Fruit fly (Drosophila melanogaster): ENCODE results near the gene eRF3.

The eRF3 gene

DNA sequence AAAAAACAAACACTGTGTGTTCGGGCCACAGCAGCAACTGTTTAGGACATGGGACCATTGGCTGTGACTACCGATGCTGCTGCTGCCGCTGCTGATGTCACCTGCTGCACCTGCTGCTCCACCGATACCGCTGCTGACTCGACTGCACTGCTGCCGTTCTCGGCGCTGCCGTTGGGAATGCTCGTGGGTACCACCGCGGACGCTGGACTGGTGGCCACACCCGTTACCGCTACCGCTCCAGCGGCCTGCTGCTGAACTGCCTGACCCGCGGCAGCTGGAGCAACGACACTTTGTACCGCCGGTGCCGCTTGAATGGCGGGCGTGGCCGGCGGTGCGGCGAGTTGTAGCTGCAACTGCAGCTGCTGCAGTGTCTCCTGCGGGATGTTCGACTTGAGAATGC, 23.5 kb downstream of the eRF3 start:
- no peak for TF ChIP-seq Vsx2 (GFP tag; optimal IDR thresholded peaks at IDR 0.05; ENCODE audit: partially characterized antibody)
- TF ChIP-seq usp (GFP tag; optimal IDR thresholded peaks at IDR 0.05) = no peak
- TF ChIP-seq psq (GFP tag; optimal IDR thresholded peaks at IDR 0.05) = no peak
- TF ChIP-seq CrebA (GFP tag; optimal IDR thresholded peaks at IDR 0.05; ENCODE audit: borderline replicate concordance) = no peak
- no peak for TF ChIP-seq Hr83 (GFP tag; optimal IDR thresholded peaks at IDR 0.05; ENCODE audit: poor library complexity, severe bottlenecking)
- TF ChIP-seq rgr (GFP tag; optimal IDR thresholded peaks at IDR 0.05) = no peak
- no peak for TF ChIP-seq sv (GFP tag; optimal IDR thresholded peaks at IDR 0.05)
- no peak for TF ChIP-seq jim (GFP tag; optimal IDR thresholded peaks at IDR 0.05)
- no peak for TF ChIP-seq CG9705 (GFP tag; optimal IDR thresholded peaks at IDR 0.05)
- TF ChIP-seq brk (GFP tag; optimal IDR thresholded peaks at IDR 0.05) = no peak
- TF ChIP-seq Hnf4 (GFP tag; optimal IDR thresholded peaks at IDR 0.05) = no peak
- no peak for TF ChIP-seq Hr78 (GFP tag; optimal IDR thresholded peaks at IDR 0.05)
- TF ChIP-seq tai (GFP tag; optimal IDR thresholded peaks at IDR 0.05) = no peak
- no peak for TF ChIP-seq ey (GFP tag; optimal IDR thresholded peaks at IDR 0.05)
- no peak for TF ChIP-seq dmrt93B (GFP tag; optimal IDR thresholded peaks at IDR 0.05)
- TF ChIP-seq Jra (GFP tag; optimal IDR thresholded peaks at IDR 0.05) = no peak
- no peak for TF ChIP-seq foxo (GFP tag; optimal IDR thresholded peaks at IDR 0.05)

DNA sequence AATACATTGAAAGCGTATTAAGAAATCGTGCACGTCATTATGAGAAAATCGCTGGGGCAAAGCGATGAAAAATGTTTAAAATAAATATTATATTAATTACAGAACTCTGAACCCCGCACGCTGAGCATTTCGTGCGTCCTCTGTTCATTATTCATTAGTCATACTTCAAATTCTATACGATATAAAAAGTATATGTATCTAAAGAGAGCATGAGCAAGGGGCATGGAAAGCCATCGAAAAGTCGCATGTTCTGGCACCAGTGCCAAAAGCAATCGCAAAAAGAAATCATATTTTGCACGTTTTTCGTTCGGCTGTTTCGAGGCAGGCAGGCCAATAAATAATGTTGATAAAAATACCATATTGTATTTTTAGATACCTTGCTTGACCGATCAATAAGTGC, 24.9 kb downstream of the eRF3 start:
- TF ChIP-seq foxo (GFP tag; optimal IDR thresholded peaks at IDR 0.05) = no peak
- no peak for TF ChIP-seq Hnf4 (GFP tag; optimal IDR thresholded peaks at IDR 0.05)
- peak; percentile 32 for TF ChIP-seq sage (GFP tag; optimal IDR thresholded peaks at IDR 0.05)

DNA sequence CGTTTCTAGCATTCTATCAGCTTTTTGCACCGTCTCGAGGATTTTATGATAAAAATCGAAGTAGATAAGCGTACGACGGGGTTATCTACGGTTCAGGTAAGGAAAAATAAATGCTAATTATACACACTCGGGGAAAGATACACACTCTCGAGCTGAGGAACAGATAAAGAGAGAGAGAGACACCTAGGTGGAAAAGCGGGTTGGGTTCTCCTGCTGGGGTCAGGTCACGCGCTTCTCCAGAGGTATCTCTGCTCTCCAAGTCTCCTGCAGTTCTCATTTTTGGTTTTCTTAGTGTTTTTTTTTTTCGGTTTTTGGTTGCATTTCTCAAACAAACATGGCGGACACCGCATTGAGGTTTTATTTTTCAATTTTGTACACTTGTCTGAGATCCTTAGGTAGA, 25.6 kb downstream of the eRF3 start:
- TF ChIP-seq dmrt93B (GFP tag; optimal IDR thresholded peaks at IDR 0.05) = no peak
- no peak for TF ChIP-seq usp (GFP tag; optimal IDR thresholded peaks at IDR 0.05)
- TF ChIP-seq Hr83 (GFP tag; optimal IDR thresholded peaks at IDR 0.05; ENCODE audit: poor library complexity, severe bottlenecking) = no peak
- no peak for TF ChIP-seq foxo (GFP tag; optimal IDR thresholded peaks at IDR 0.05)
- TF ChIP-seq HLH106 (tag; optimal IDR thresholded peaks at IDR 0.05) = no peak
- TF ChIP-seq N (GFP tag; optimal IDR thresholded peaks at IDR 0.05) = no peak
- TF ChIP-seq CG9705 (GFP tag; optimal IDR thresholded peaks at IDR 0.05) = no peak
- TF ChIP-seq ey (GFP tag; optimal IDR thresholded peaks at IDR 0.05) = no peak
- TF ChIP-seq tai (GFP tag; optimal IDR thresholded peaks at IDR 0.05) = no peak
- no peak for TF ChIP-seq Myc (optimal IDR thresholded peaks at IDR 0.05)
- TF ChIP-seq brk (GFP tag; optimal IDR thresholded peaks at IDR 0.05) = no peak
- no peak for TF ChIP-seq Sp1 (GFP tag; optimal IDR thresholded peaks at IDR 0.05)
- TF ChIP-seq GATAd (GFP tag; optimal IDR thresholded peaks at IDR 0.05) = no peak
- TF ChIP-seq woc (GFP tag; optimal IDR thresholded peaks at IDR 0.05) = no peak
- no peak for TF ChIP-seq h (GFP tag; optimal IDR thresholded peaks at IDR 0.05)
- no peak for TF ChIP-seq Dif (GFP tag; optimal IDR thresholded peaks at IDR 0.05; ENCODE audit: partially characterized antibody)
- TF ChIP-seq Dfd (GFP tag; optimal IDR thresholded peaks at IDR 0.05) = no peak
- TF ChIP-seq lola (GFP tag; optimal IDR thresholded peaks at IDR 0.05) = no peak
- no peak for TF ChIP-seq sage (GFP tag; optimal IDR thresholded peaks at IDR 0.05)

dm6 chr2L:12460767-12461739, 26.8 kb downstream of the eRF3 start:
- TF ChIP-seq Myc (optimal IDR thresholded peaks at IDR 0.05) (no peak), brk (GFP tag; optimal IDR thresholded peaks at IDR 0.05) (peak; percentile 83), usp (GFP tag; optimal IDR thresholded peaks at IDR 0.05) (no peak), HLH106 (tag; optimal IDR thresholded peaks at IDR 0.05) (peak; percentile 59), Rel (GFP tag; optimal IDR thresholded peaks at IDR 0.05) (peak; percentile 75), Rel (tag; optimal IDR thresholded peaks at IDR 0.05) (peak; percentile 67), pan (optimal IDR thresholded peaks at IDR 0.05) (no peak), woc (GFP tag; optimal IDR thresholded peaks at IDR 0.05) (no peak), dmrt93B (GFP tag; optimal IDR thresholded peaks at IDR 0.05) (no peak), Sp1 (GFP tag; optimal IDR thresholded peaks at IDR 0.05) (peak; percentile 74), Dif (GFP tag; optimal IDR thresholded peaks at IDR 0.05; ENCODE audit: partially characterized antibody) (peak; percentile 99), Vsx2 (GFP tag; optimal IDR thresholded peaks at IDR 0.05; ENCODE audit: partially characterized antibody) (peak; percentile 92), tai (GFP tag; optimal IDR thresholded peaks at IDR 0.05) (peak; percentile 79), br (GFP tag; optimal IDR thresholded peaks at IDR 0.05) (peak; percentile 72), CG9705 (GFP tag; optimal IDR thresholded peaks at IDR 0.05) (peak; percentile 68), psq (GFP tag; optimal IDR thresholded peaks at IDR 0.05) (peak; percentile 70), foxo (GFP tag; optimal IDR thresholded peaks at IDR 0.05) (peak; percentile 12 to 62), ey (GFP tag; optimal IDR thresholded peaks at IDR 0.05) (peak; percentile 39), dsf (GFP tag; optimal IDR thresholded peaks at IDR 0.05; ENCODE audit: borderline replicate concordance) (no peak), rgr (GFP tag; optimal IDR thresholded peaks at IDR 0.05) (peak; percentile 84), sage (GFP tag; optimal IDR thresholded peaks at IDR 0.05) (peak; percentile 82), OdsH (GFP tag; optimal IDR thresholded peaks at IDR 0.05) (peak; percentile 84), CG32264 (GFP tag; optimal IDR thresholded peaks at IDR 0.05) (peak; percentile 40), GATAd (GFP tag; optimal IDR thresholded peaks at IDR 0.05) (peak; percentile 7), fru (GFP tag; optimal IDR thresholded peaks at IDR 0.05) (peak; percentile 72), Hnf4 (GFP tag; optimal IDR thresholded peaks at IDR 0.05) (peak; percentile 80), Dfd (GFP tag; optimal IDR thresholded peaks at IDR 0.05) (no peak), CrebA (GFP tag; optimal IDR thresholded peaks at IDR 0.05; ENCODE audit: borderline replicate concordance) (peak; percentile 85), dl (GFP tag; optimal IDR thresholded peaks at IDR 0.05; ENCODE audit: insufficient read depth in 1 of 2, partially characterized antibody in 2 of 2) (peak; percentile 98), jim (GFP tag; optimal IDR thresholded peaks at IDR 0.05) (peak; percentile 71), Hr83 (GFP tag; optimal IDR thresholded peaks at IDR 0.05; ENCODE audit: poor library complexity, severe bottlenecking) (peak; percentile 85), lola (GFP tag; optimal IDR thresholded peaks at IDR 0.05) (no peak), Jra (GFP tag; optimal IDR thresholded peaks at IDR 0.05) (peak; percentile 41)
